Fruit fly (Drosophila melanogaster): Measurements from ENCODE around the gene CG6418.
A peak's percentile ranks its signal among the peaks of the same experiment; 100 is the strongest.

- TF ChIP-seq CG8159 (tag; optimal IDR thresholded peaks at IDR 0.05) (peak; percentile 93), CG8301 (tag; optimal IDR thresholded peaks at IDR 0.05) (peak; percentile 87), EcR (GFP tag; optimal IDR thresholded peaks at IDR 0.05) (no peak), Pif1B (GFP tag; optimal IDR thresholded peaks at IDR 0.05) (peak; percentile 74), rn (GFP tag; IDR thresholded peaks at IDR 0.05) (0 out of 2 replicates have a peak, but pooled peaks have one; percentile 55), CG4496 (GFP tag; IDR thresholded peaks at IDR 0.05) (no peak; the same call in 2 of the 3 replicates), Ets98B (GFP tag; IDR thresholded peaks at IDR 0.05) (peak; percentile 26; the same call in 1 of the 2 replicates), CG9948 (tag; optimal IDR thresholded peaks at IDR 0.05) (peak; percentile 93), fd96Ca (GFP tag; IDR thresholded peaks at IDR 0.05) (peak; percentile 23; the same call in 2 of the 3 replicates), D1 (tag; optimal IDR thresholded peaks at IDR 0.05) (peak; percentile 77), CG34367 (tag; optimal IDR thresholded peaks at IDR 0.05) (peak; percentile 80)
These were observed 23.9 kb downstream of the CG6418 start for dm6 chr3L:10854801-10855418.
